Fruit fly (Drosophila melanogaster) whole organism, embryonic: ENCODE results near the gene GatB.

Experiments used
- Adf1 ChIP-seq: fragments of 200-800 bp; sonication (Bioruptor generic); IDR thresholded peaks from 2 replicates; pipeline ENCODE4 v1.3.6; 2022; ENCODE audit warnings: missing biosample characterization, missing genetic modification characterization
- Asciz ChIP-seq: fragments of 200-800 bp; sonication (Bioruptor generic); optimal IDR thresholded peaks from 2 replicates; lab custom pipeline; 2017; ENCODE audit warnings: missing biosample characterization, mild to moderate bottlenecking, missing genetic modification characterization, missing genetic modification reagents
- CG10209 ChIP-seq: fragments of 200-800 bp; sonication (Bioruptor generic); optimal IDR thresholded peaks from 3 replicates; lab custom pipeline; 2017; ENCODE audit warnings: missing biosample characterization, mild to moderate bottlenecking, missing genetic modification characterization, missing genetic modification reagents
- CG10565 ChIP-seq: fragments of 200-800 bp; sonication (Bioruptor generic); optimal IDR thresholded peaks from 3 replicates; lab custom pipeline; 2016; ENCODE audit warnings: missing biosample characterization, mild to moderate bottlenecking, missing genetic modification characterization
- CG11456 ChIP-seq: fragments of 200-800 bp; sonication (Bioruptor generic); IDR thresholded peaks from 3 replicates; pipeline ENCODE4 v1.3.6; 2022; ENCODE audit warnings: missing biosample characterization, missing genetic modification characterization
- CG12659 ChIP-seq: fragments of 200-800 bp; sonication (Bioruptor generic); optimal IDR thresholded peaks from 3 replicates; lab custom pipeline; 2017; ENCODE audit warnings: mild to moderate bottlenecking, missing biosample characterization, missing genetic modification reagents, missing genetic modification characterization
- CG12942 ChIP-seq: fragments of 200-800 bp; sonication (Bioruptor generic); optimal IDR thresholded peaks from 3 replicates; lab custom pipeline; 2016; ENCODE audit warnings: missing biosample characterization, missing genetic modification characterization
- CG15479 ChIP-seq: fragments of 200-800 bp; sonication (Bioruptor generic); optimal IDR thresholded peaks from 3 replicates; lab custom pipeline; 2019; ENCODE audit warnings: missing biosample characterization, mild to moderate bottlenecking, missing genetic modification characterization, moderate library complexity
- CG18619 ChIP-seq: fragments of 200-800 bp; sonication (Bioruptor generic); optimal IDR thresholded peaks from 3 replicates; lab custom pipeline; 2017; ENCODE audit warnings: missing biosample characterization, mild to moderate bottlenecking, missing genetic modification characterization
- CG2199 ChIP-seq: fragments of 200-800 bp; sonication (Bioruptor generic); IDR thresholded peaks from 3 replicates; pipeline ENCODE4 v1.3.6; 2022; ENCODE audit warnings: missing biosample characterization, missing genetic modification characterization
- CG2712 ChIP-seq: fragments of 200-800 bp; optimal IDR thresholded peaks from 3 replicates; lab custom pipeline; 2019; ENCODE audit warnings: missing biosample characterization, mild to moderate bottlenecking, missing genetic modification characterization, moderate library complexity
- CG31388 ChIP-seq: fragments of 200-800 bp; sonication (Bioruptor generic); optimal IDR thresholded peaks from 2 replicates; lab custom pipeline; 2016; ENCODE audit warnings: missing biosample characterization, missing genetic modification characterization
- CG4328 ChIP-seq: fragments of 200-800 bp; sonication (Bioruptor generic); optimal IDR thresholded peaks from 3 replicates; lab custom pipeline; 2017; ENCODE audit warnings: missing biosample characterization, missing genetic modification reagents, missing genetic modification characterization
- CG4424 ChIP-seq: fragments of 200-800 bp; sonication (Bioruptor generic); optimal IDR thresholded peaks from 3 replicates; lab custom pipeline; 2016; ENCODE audit warnings: missing biosample characterization, missing genetic modification characterization
- CG4820 ChIP-seq: fragments of 200-800 bp; sonication (Bioruptor generic); optimal IDR thresholded peaks from 3 replicates; lab custom pipeline; 2016; ENCODE audit warnings: missing biosample characterization, missing genetic modification characterization
- CG6791 ChIP-seq: fragments of 200-800 bp; sonication (Bioruptor generic); IDR thresholded peaks from 3 replicates; pipeline ENCODE4 v1.3.6; 2022; ENCODE audit warnings: missing biosample characterization, missing genetic modification characterization; ENCODE audit not compliant: partially characterized antibody
- CG7556 ChIP-seq: fragments of 200-800 bp; sonication (Bioruptor generic); optimal IDR thresholded peaks from 2 replicates; lab custom pipeline; 2017; ENCODE audit warnings: missing biosample characterization, mild to moderate bottlenecking, missing genetic modification characterization
- CG8359 ChIP-seq: fragments of 200-800 bp; sonication (Bioruptor generic); optimal IDR thresholded peaks from 2 replicates; lab custom pipeline; 2017; ENCODE audit warnings: missing biosample characterization, mild to moderate bottlenecking, missing genetic modification characterization, borderline replicate concordance
- CoRest ChIP-seq: fragments of 200-800 bp; sonication (Bioruptor generic); optimal IDR thresholded peaks from 3 replicates; lab custom pipeline; 2018; ENCODE audit warnings: missing biosample characterization, mild to moderate bottlenecking, missing genetic modification characterization, moderate library complexity
- Ets65A ChIP-seq: fragments of 200-800 bp; sonication (Bioruptor generic); peaks from one replicate; lab custom pipeline; 2016; ENCODE audit warnings: missing biosample characterization, missing genetic modification characterization
- Fer1 ChIP-seq: fragments of 200-800 bp; sonication (Bioruptor generic); optimal IDR thresholded peaks from 2 replicates; lab custom pipeline; 2017; ENCODE audit warnings: missing biosample characterization, mild to moderate bottlenecking, missing genetic modification characterization
- GATAe ChIP-seq: fragments of 200-800 bp; sonication (Bioruptor generic); conservative IDR thresholded peaks from 2 replicates; pipeline ENCODE4 v1.3.6; 2022; ENCODE audit warnings: missing biosample characterization, missing genetic modification characterization
- Mad ChIP-seq: fragments of 200-800 bp; sonication (Bioruptor generic); optimal IDR thresholded peaks from 2 replicates; lab custom pipeline; 2016; ENCODE audit warnings: missing biosample characterization, missing genetic modification characterization
- Med ChIP-seq: fragments of 200-800 bp; sonication (Bioruptor generic); peaks from one replicate; lab custom pipeline; 2016; ENCODE audit warnings: missing biosample characterization, missing genetic modification characterization, mild to moderate bottlenecking, inconsistent platforms, moderate library complexity
- Meics ChIP-seq: fragments of 200-800 bp; sonication (Bioruptor generic); optimal IDR thresholded peaks from 2 replicates; lab custom pipeline; 2017; ENCODE audit warnings: missing biosample characterization, mild to moderate bottlenecking, missing genetic modification characterization
- NC2β ChIP-seq: fragments of 200-800 bp; sonication (Bioruptor generic); optimal IDR thresholded peaks from 2 replicates; lab custom pipeline; 2016; ENCODE audit warnings: missing biosample characterization, missing genetic modification characterization
- Stat92E ChIP-seq, 3 experiments: fragments of >200 bp in 2 of 3; fragments of 200-800 bp in 1 of 3; sonication (Bioruptor generic) in 1 of 3; optimal IDR thresholded peaks; 2 replicates each; lab custom pipeline; 2017 to 2019; ENCODE audit warnings: missing biosample characterization in 3 of 3, missing genetic modification characterization in 3 of 3, mild to moderate bottlenecking in 1 of 3, moderate library complexity in 1 of 3
- Vsx1 ChIP-seq: fragments of 200-800 bp; sonication (Bioruptor generic); optimal IDR thresholded peaks from 2 replicates; lab custom pipeline; 2017; ENCODE audit warnings: missing biosample characterization, mild to moderate bottlenecking, missing genetic modification characterization, missing genetic modification reagents
- ara ChIP-seq: fragments of 200-800 bp; sonication (Bioruptor generic); IDR thresholded peaks from 2 replicates; pipeline ENCODE4 v1.3.6; 2022; ENCODE audit warnings: missing biosample characterization, missing genetic modification characterization
- ash1 ChIP-seq: fragments of 200-800 bp; sonication (Bioruptor generic); optimal IDR thresholded peaks from 2 replicates; lab custom pipeline; 2018; ENCODE audit warnings: missing biosample characterization, mild to moderate bottlenecking, missing genetic modification characterization
- ato ChIP-seq: fragments of 200-800 bp; sonication (Bioruptor generic); IDR thresholded peaks from 2 replicates; pipeline ENCODE4 v1.3.6; 2022; ENCODE audit warnings: missing biosample characterization, missing genetic modification characterization; ENCODE audit not compliant: partially characterized antibody
- chif ChIP-seq, 2 experiments: fragments of 200-800 bp; sonication (Bioruptor generic); optimal IDR thresholded peaks; 3 replicates each; lab custom pipeline; 2016; ENCODE audit warnings: missing biosample characterization in 2 of 2, missing genetic modification characterization in 2 of 2
- croc ChIP-seq: fragments of 200-800 bp; sonication (Bioruptor generic); conservative IDR thresholded peaks from 3 replicates; pipeline ENCODE4 v1.3.6; 2022; ENCODE audit warnings: missing biosample characterization, missing genetic modification characterization
- da ChIP-seq: fragments of 200-800 bp; sonication (Bioruptor generic); optimal IDR thresholded peaks from 2 replicates; lab custom pipeline; 2016; ENCODE audit warnings: missing biosample characterization, missing genetic modification characterization
- dmrt99B ChIP-seq: fragments of 200-800 bp; sonication (Bioruptor generic); optimal IDR thresholded peaks from 2 replicates; lab custom pipeline; 2018; ENCODE audit warnings: missing biosample characterization, mild to moderate bottlenecking, missing genetic modification characterization, moderate library complexity
- grau ChIP-seq: fragments of 200-800 bp; optimal IDR thresholded peaks from 3 replicates; lab custom pipeline; 2019; ENCODE audit warnings: missing biosample characterization, mild to moderate bottlenecking, missing genetic modification characterization, moderate library complexity
- ind ChIP-seq: fragments of 200-800 bp; sonication (Bioruptor generic); optimal IDR thresholded peaks from 3 replicates; lab custom pipeline; 2016; ENCODE audit warnings: missing biosample characterization, missing genetic modification characterization
- kah ChIP-seq: fragments of 200-800 bp; sonication (Bioruptor generic); optimal IDR thresholded peaks from 2 replicates; lab custom pipeline; 2018; ENCODE audit warnings: missing biosample characterization, mild to moderate bottlenecking, missing genetic modification characterization
- oc ChIP-seq: fragments of 200-800 bp; sonication (Bioruptor generic); optimal IDR thresholded peaks from 2 replicates; lab custom pipeline; 2018; ENCODE audit warnings: missing biosample characterization, mild to moderate bottlenecking, missing genetic modification characterization, moderate library complexity
- onecut ChIP-seq: fragments of 200-800 bp; sonication (Bioruptor generic); IDR thresholded peaks from 2 replicates; pipeline ENCODE4 v1.3.6; 2022; ENCODE audit warnings: missing biosample characterization, missing genetic modification characterization
- pb ChIP-seq: fragments of 200-800 bp; sonication (Bioruptor generic); optimal IDR thresholded peaks from 3 replicates; lab custom pipeline; 2016; ENCODE audit warnings: missing biosample characterization, missing genetic modification characterization
- ranshi ChIP-seq: fragments of 200-800 bp; sonication (Bioruptor generic); IDR thresholded peaks from 2 replicates; pipeline ENCODE4 v1.3.6; 2022; ENCODE audit warnings: missing biosample characterization, missing genetic modification characterization
- run ChIP-seq: fragments of 200-800 bp; sonication (Bioruptor generic); optimal IDR thresholded peaks from 3 replicates; lab custom pipeline; 2018; ENCODE audit warnings: missing biosample characterization, mild to moderate bottlenecking, missing genetic modification characterization
- scrt ChIP-seq: fragments of 200-800 bp; sonication (Bioruptor generic); optimal IDR thresholded peaks from 2 replicates; lab custom pipeline; 2018; ENCODE audit warnings: missing biosample characterization, mild to moderate bottlenecking, missing genetic modification characterization, moderate library complexity
- tap ChIP-seq: fragments of 200-800 bp; optimal IDR thresholded peaks from 3 replicates; lab custom pipeline; 2019; ENCODE audit warnings: missing biosample characterization, mild to moderate bottlenecking, missing genetic modification characterization, moderate library complexity
- tgo ChIP-seq: fragments of 200-800 bp; sonication (Bioruptor generic); IDR thresholded peaks from 3 replicates; pipeline ENCODE4 v1.3.6; 2022; ENCODE audit warnings: missing biosample characterization, missing genetic modification characterization
- wek ChIP-seq: fragments of 200-800 bp; sonication (Bioruptor generic); optimal IDR thresholded peaks from 3 replicates; lab custom pipeline; 2018; ENCODE audit warnings: missing biosample characterization, mild to moderate bottlenecking, missing genetic modification characterization, moderate library complexity

GatB gene

DNA sequence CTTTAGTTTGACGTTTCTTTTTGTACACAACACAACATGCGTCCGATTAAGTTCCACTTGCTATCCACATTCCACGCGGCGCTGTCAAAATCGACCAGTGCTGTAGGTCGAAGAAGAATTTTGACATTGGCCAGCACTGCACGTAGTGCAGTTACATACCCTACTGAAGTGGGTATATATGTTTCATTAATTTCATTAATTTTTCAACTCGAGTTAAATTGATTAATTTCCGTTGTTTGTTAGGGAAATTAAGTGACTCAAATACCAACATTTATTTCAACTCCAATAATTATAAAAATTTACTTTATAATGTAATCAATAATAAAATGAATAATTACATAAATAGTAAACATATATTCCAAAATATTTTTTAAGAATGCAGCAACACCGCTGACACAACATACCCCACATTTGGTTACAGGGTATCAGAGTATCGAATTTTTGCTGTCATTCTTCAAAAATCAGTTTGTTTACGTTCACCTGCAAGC lies 21.1 kb downstream of the GatB start, which contains the start of the genes eIF4EHP and CG18428 (continued):
- no peak; the same call in 1 of the 2 replicates for TF ChIP-seq ranshi
- peak; percentile 99 for TF ChIP-seq CG12942 (GFP tag; lab: Kevin White, UChicago)
- TF ChIP-seq CG10565 (GFP tag; lab: Kevin White, UChicago) = peak; percentile 85
- TF ChIP-seq wek (GFP tag; lab: Kevin White, UChicago) = peak; percentile 80
- TF ChIP-seq Mad = peak; percentile 84
- TF ChIP-seq kah (GFP tag; lab: Kevin White, UChicago) = peak; percentile 98
- peak; percentile 92 for TF ChIP-seq ash1 (GFP tag; lab: Kevin White, UChicago)
- TF ChIP-seq ato = no peak
- TF ChIP-seq CG7556 (GFP tag; lab: Kevin White, UChicago) = peak; percentile 99
- TF ChIP-seq ara (GFP tag; lab: Robert Waterston, UW) = 0 out of 2 replicates have a peak, but pooled peaks have one; percentile 98
- TF ChIP-seq da (GFP tag; lab: Kevin White, UChicago) = peak; percentile 27
- TF ChIP-seq CG4328 = peak; percentile 99
- peak; percentile 99 for TF ChIP-seq dmrt99B (tag; lab: Kevin White, UChicago)
- 0 out of 2 replicates have a peak, but pooled peaks have one; percentile 99 for TF ChIP-seq GATAe (GFP tag; lab: Robert Waterston, UW)
- peak; percentile 94 for TF ChIP-seq Vsx1 (GFP tag; lab: Kevin White, UChicago)
- peak; percentile 97 for TF ChIP-seq onecut (GFP tag; lab: Robert Waterston, UW)
- TF ChIP-seq scrt = peak; percentile 99
- TF ChIP-seq CG31388 (GFP tag; lab: Kevin White, UChicago) = peak; percentile 95
- peak; percentile 100 for TF ChIP-seq grau
- TF ChIP-seq CG15479 (GFP tag; lab: Kevin White, UChicago) = peak; percentile 71
- TF ChIP-seq pb = peak; percentile 76
- peak; percentile 99 for TF ChIP-seq ind (GFP tag; lab: Kevin White, UChicago)
- TF ChIP-seq oc = peak; percentile 99
- peak; percentile 98 for TF ChIP-seq Ets65A (GFP tag; lab: Kevin White, UChicago)
- TF ChIP-seq croc (GFP tag; lab: Robert Waterston, UW) = peak; percentile 99
- peak; percentile 94 for TF ChIP-seq CG8359 (GFP tag; lab: Kevin White, UChicago)
- peak; percentile 99 for TF ChIP-seq CG2712 (tag; lab: Kevin White, UChicago)
- peak; percentile 100 for TF ChIP-seq CoRest (tag; lab: Kevin White, UChicago)
- TF ChIP-seq Adf1 = no peak
- peak; percentile 98 for TF ChIP-seq run
- TF ChIP-seq Meics (GFP tag; lab: Kevin White, UChicago) = peak; percentile 99
- TF ChIP-seq CG11456 (GFP tag; lab: Robert Waterston, UW) = peak; percentile 98

DNA sequence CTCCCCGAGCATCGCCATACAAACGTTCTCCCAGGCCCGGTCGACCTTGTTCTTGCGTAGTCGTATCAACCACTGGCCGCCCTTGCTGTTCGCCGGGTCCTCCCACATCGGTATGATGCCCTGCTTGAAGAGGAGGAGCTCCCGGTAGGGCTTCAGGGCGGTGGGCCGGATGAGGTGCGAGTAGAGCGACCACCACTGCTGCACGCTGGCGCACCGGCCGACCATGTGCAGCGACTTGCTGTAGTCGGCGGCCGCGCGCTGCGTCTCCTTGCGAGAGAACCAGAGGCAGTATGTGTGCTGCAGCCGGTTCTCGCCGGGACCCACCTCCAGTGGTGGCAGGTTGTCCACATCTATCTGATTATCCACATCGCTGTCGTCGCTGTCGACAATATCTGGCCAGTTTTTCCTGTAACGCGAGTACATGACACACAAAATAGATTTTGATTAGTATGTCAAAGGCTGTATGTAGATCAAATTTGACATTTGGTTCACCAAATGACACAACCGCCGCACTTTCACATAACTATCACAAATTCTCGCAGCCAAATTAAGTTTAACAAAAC lies 23.1 kb downstream of the GatB start, which contains the start of gene CG10694:
Gene CG10694, plus strand, starts transcription at position 513 of the 563 bp plus-strand sequence.
- peak; percentile 87 for TF ChIP-seq Ets65A (GFP tag; lab: Kevin White, UChicago)
- TF ChIP-seq Med (GFP tag; lab: Kevin White, UChicago) = peak; percentile 63
- no peak for TF ChIP-seq CG4820 (GFP tag; lab: Kevin White, UChicago)

DNA sequence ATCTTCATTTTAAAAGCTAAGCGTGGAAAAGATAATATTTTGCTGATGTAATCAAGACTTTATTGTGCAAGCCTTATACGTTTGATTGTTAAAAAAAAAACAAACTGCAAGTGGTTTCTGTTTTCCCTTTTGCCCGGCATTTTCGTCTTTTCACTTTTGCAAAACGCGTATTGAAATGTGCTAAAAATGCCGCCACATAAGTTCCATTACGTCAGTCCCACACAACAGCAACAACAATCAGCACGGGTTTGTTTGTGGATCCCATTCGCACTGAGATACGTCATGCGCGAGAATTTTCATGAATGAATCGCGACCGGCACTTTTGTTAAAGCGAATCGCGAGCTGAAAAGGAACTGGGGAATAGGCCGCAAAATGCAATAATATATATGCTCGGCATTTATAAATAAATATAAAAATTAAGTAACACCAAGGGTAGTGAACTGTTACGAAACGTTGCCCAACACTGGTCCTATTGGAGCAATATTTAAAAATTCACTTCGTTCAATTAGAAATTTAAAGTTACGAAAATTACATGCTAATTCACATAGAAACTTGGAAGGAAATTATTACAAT lies 23.9 kb downstream of the GatB start:
- TF ChIP-seq CG6791 (no peak), CG4424 (GFP tag; lab: Kevin White, UChicago) (peak; percentile 44), tap (peak; percentile 47), chif (GFP tag; optimal IDR thresholded peaks at IDR 0.05; lab: Kevin White, UChicago) (peak in 1 of 2 experiments; percentile 9), CG12659 (GFP tag; lab: Kevin White, UChicago) (peak; percentile 42), pb (no peak), Stat92E (GFP tag; optimal IDR thresholded peaks at IDR 0.05; lab: Kevin White, UChicago) (no peak), CG18619 (no peak), tgo (GFP tag; lab: Robert Waterston, UW) (no peak), CG2199 (GFP tag; lab: Robert Waterston, UW) (no peak), CG10209 (GFP tag; lab: Kevin White, UChicago) (peak; percentile 39), Asciz (GFP tag; lab: Kevin White, UChicago) (peak; percentile 22), NC2β (GFP tag; lab: Kevin White, UChicago) (no peak), Fer1 (GFP tag; lab: Kevin White, UChicago) (peak; percentile 76)
